Worm (Caenorhabditis elegans): ENCODE data around the gene F23G4.1.
A peak's percentile ranks its signal among the peaks of the same experiment; 100 is the strongest.

F23G4.1 gene

ce11 chrX:6609251-6609650, 6.3 kb upstream of the F23G4.1 start (continued):
- TF ChIP-seq pag-3 (tag; optimal IDR thresholded peaks at IDR 0.05; ENCODE audit: borderline replicate concordance, insufficient read depth), result no peak
- no peak for TF ChIP-seq ceh-63 (GFP tag; optimal IDR thresholded peaks at IDR 0.05)
- TF ChIP-seq ztf-4 (tag; optimal IDR thresholded peaks at IDR 0.05), result no peak
- TF ChIP-seq pax-3 (tag; optimal IDR thresholded peaks at IDR 0.05), result peak; percentile 18
- TF ChIP-seq lin-35 (GFP tag; optimal IDR thresholded peaks at IDR 0.05), result no peak
- TF ChIP-seq fkh-4 (tag; optimal IDR thresholded peaks at IDR 0.05; ENCODE audit: borderline replicate concordance), result no peak
- no peak for TF ChIP-seq mef-2 (tag; optimal IDR thresholded peaks at IDR 0.05)
- no peak for TF ChIP-seq nhr-237 (tag; optimal IDR thresholded peaks at IDR 0.05)

ce11 chrX:6607599-6607998, 4.6 kb upstream of the F23G4.1 start:
- TF ChIP-seq nhr-76 (tag; optimal IDR thresholded peaks at IDR 0.05), result no peak
- TF ChIP-seq efl-1 (optimal IDR thresholded peaks at IDR 0.05), result no peak
- peak in 1 of 2 experiments; percentile 83 for TF ChIP-seq efl-1 (GFP tag; optimal IDR thresholded peaks at IDR 0.05 in 1 of 2)
- TF ChIP-seq tbx-2 (tag; optimal IDR thresholded peaks at IDR 0.05), result no peak
- peak; percentile 2 for TF ChIP-seq pqm-1 (tag; optimal IDR thresholded peaks at IDR 0.05)
- TF ChIP-seq lin-13 (GFP tag; optimal IDR thresholded peaks at IDR 0.05), result no peak
- TF ChIP-seq vab-15 (tag; optimal IDR thresholded peaks at IDR 0.05), result no peak
- TF ChIP-seq elt-3 (tag; optimal IDR thresholded peaks at IDR 0.05), result no peak
- TF ChIP-seq sptf-1 (tag; optimal IDR thresholded peaks at IDR 0.05), result no peak
- no peak for TF ChIP-seq mdl-1 (tag; optimal IDR thresholded peaks at IDR 0.05)
- TF ChIP-seq nhr-20 (tag; optimal IDR thresholded peaks at IDR 0.05), result no peak
- TF ChIP-seq nhr-11 (tag; optimal IDR thresholded peaks at IDR 0.05), result no peak
- TF ChIP-seq lin-35 (GFP tag; optimal IDR thresholded peaks at IDR 0.05), result peak in 1 of 2 experiments; percentile 34
- TF ChIP-seq nhr-84 (tag; optimal IDR thresholded peaks at IDR 0.05), result no peak
- TF ChIP-seq elt-2 (tag; optimal IDR thresholded peaks at IDR 0.05), result peak; percentile 47
- TF ChIP-seq fos-1 (tag; optimal IDR thresholded peaks at IDR 0.05), result peak; percentile 4

ce11 chrX:6606991-6607390, 4.0 kb upstream of the F23G4.1 start, which contains the start of gene cpr-6:
TSS of gene cpr-6 (plus strand) at chrX:6607207.
- peak in 1 of 2 experiments; percentile 9 for TF ChIP-seq mdl-1 (tag; optimal IDR thresholded peaks at IDR 0.05)
- no peak for TF ChIP-seq nhr-85 (tag)
- no peak for TF ChIP-seq elt-3 (tag; optimal IDR thresholded peaks at IDR 0.05)
- no peak for TF ChIP-seq C16A3.4 (tag; optimal IDR thresholded peaks at IDR 0.05)
- no peak for TF ChIP-seq pax-3 (tag; optimal IDR thresholded peaks at IDR 0.05)
- TF ChIP-seq lin-15B (tag; optimal IDR thresholded peaks at IDR 0.05), result no peak
- no peak for TF ChIP-seq efl-1 (optimal IDR thresholded peaks at IDR 0.05)
- TF ChIP-seq efl-1 (GFP tag; optimal IDR thresholded peaks at IDR 0.05 in 1 of 2), result peak in 1 of 2 experiments; percentile 73
- TF ChIP-seq unc-62 (GFP tag; optimal IDR thresholded peaks at IDR 0.05), result no peak
- TF ChIP-seq tbx-2 (tag; optimal IDR thresholded peaks at IDR 0.05), result no peak
- TF ChIP-seq elt-2 (tag; optimal IDR thresholded peaks at IDR 0.05), result peak; percentile 89
- peak in 1 of 2 experiments; percentile 43 for TF ChIP-seq lin-35 (GFP tag; optimal IDR thresholded peaks at IDR 0.05)
- TF ChIP-seq ces-1 (GFP tag; optimal IDR thresholded peaks at IDR 0.05), result no peak
- TF ChIP-seq lin-14 (GFP tag; optimal IDR thresholded peaks at IDR 0.05), result peak; percentile 0
- TF ChIP-seq jun-1 (tag; optimal IDR thresholded peaks at IDR 0.05), result peak; percentile 5
- TF ChIP-seq blmp-1 (tag; optimal IDR thresholded peaks at IDR 0.05), result no peak
- TF ChIP-seq aha-1 (tag; optimal IDR thresholded peaks at IDR 0.05), result no peak
- TF ChIP-seq ama-1 (optimal IDR thresholded peaks at IDR 0.05), result no peak

ce11 chrX:6601967-6602366, 1.0 kb downstream of the F23G4.1 start:
- TF ChIP-seq swsn-7 (tag; optimal IDR thresholded peaks at IDR 0.05), result no peak
- TF ChIP-seq pqm-1 (tag; optimal IDR thresholded peaks at IDR 0.05), result no peak
- TF ChIP-seq snu-23 (GFP tag; optimal IDR thresholded peaks at IDR 0.05), result no peak
- no peak for TF ChIP-seq ztf-4 (tag; optimal IDR thresholded peaks at IDR 0.05)
- TF ChIP-seq lin-14 (GFP tag; optimal IDR thresholded peaks at IDR 0.05), result no peak
- no peak for TF ChIP-seq nhr-12 (tag; optimal IDR thresholded peaks at IDR 0.05)
- no peak for TF ChIP-seq xbp-1 (tag; optimal IDR thresholded peaks at IDR 0.05)
- TF ChIP-seq mdl-1 (tag; optimal IDR thresholded peaks at IDR 0.05), result no peak
- no peak for TF ChIP-seq nhr-20 (tag; optimal IDR thresholded peaks at IDR 0.05)
- TF ChIP-seq zip-4 (GFP tag; optimal IDR thresholded peaks at IDR 0.05), result no peak
- TF ChIP-seq grh-1 (GFP tag; IDR thresholded peaks at IDR 0.05), result no peak
- TF ChIP-seq unc-62 (GFP tag; optimal IDR thresholded peaks at IDR 0.05), result no peak
- TF ChIP-seq lin-13 (GFP tag; optimal IDR thresholded peaks at IDR 0.05), result no peak
- TF ChIP-seq unc-30 (tag; optimal IDR thresholded peaks at IDR 0.05), result no peak
- TF ChIP-seq hpl-2 (GFP tag; optimal IDR thresholded peaks at IDR 0.05), result no peak
- TF ChIP-seq unc-86 (tag; optimal IDR thresholded peaks at IDR 0.05), result no peak
- TF ChIP-seq ama-1 (optimal IDR thresholded peaks at IDR 0.05), result no peak
- TF ChIP-seq C34B4.2 (tag; optimal IDR thresholded peaks at IDR 0.05), result no peak
- no peak for TF ChIP-seq nhr-90 (tag; optimal IDR thresholded peaks at IDR 0.05; ENCODE audit: poor library complexity)
- no peak for TF ChIP-seq mep-1 (tag; optimal IDR thresholded peaks at IDR 0.05)
